Fruit fly (Drosophila melanogaster) whole organism, wandering third instar larva: ENCODE data around the gene Nepl3.

ENCODE experiments used
- Abd-B ChIP-seq: fragments of >200 bp; optimal IDR thresholded peaks from 2 replicates; lab custom pipeline; 2017; ENCODE audit warnings: missing biosample characterization, missing genetic modification characterization
- CG32264 ChIP-seq: fragments of 200-800 bp; sonication (Bioruptor generic); optimal IDR thresholded peaks from 2 replicates; lab custom pipeline; 2016; ENCODE audit warnings: missing biosample characterization, missing genetic modification characterization
- CrebA ChIP-seq: fragments of 200-800 bp; sonication (Bioruptor generic); optimal IDR thresholded peaks from 2 replicates; lab custom pipeline; 2016; ENCODE audit warnings: missing biosample characterization, mild to moderate bottlenecking, missing genetic modification characterization, borderline replicate concordance
- Dfd ChIP-seq: fragments of >200 bp; optimal IDR thresholded peaks from 2 replicates; lab custom pipeline; 2017; ENCODE audit warnings: missing biosample characterization, missing genetic modification characterization
- GATAd ChIP-seq: sonication (Bioruptor generic); optimal IDR thresholded peaks from 2 replicates; lab custom pipeline; 2016; ENCODE audit warnings: missing biosample characterization, missing genetic modification characterization
- HLH106 ChIP-seq: fragments of 200-800 bp; optimal IDR thresholded peaks from 3 replicates; lab custom pipeline; 2019; ENCODE audit warnings: missing biosample characterization, mild to moderate bottlenecking, missing genetic modification characterization, moderate library complexity
- Hr78 ChIP-seq: fragments of >200 bp; optimal IDR thresholded peaks from 2 replicates; lab custom pipeline; 2017; ENCODE audit warnings: missing biosample characterization, missing genetic modification characterization
- Hr83 ChIP-seq: fragments of 200-300 bp; sonication (Bioruptor generic); optimal IDR thresholded peaks from 2 replicates; lab custom pipeline; 2016; ENCODE audit warnings: missing biosample characterization, mild to moderate bottlenecking, missing genetic modification characterization, moderate library complexity; ENCODE audit not compliant: poor library complexity, severe bottlenecking
- Mio ChIP-seq: sonication (Bioruptor generic); optimal IDR thresholded peaks from 2 replicates; lab custom pipeline; 2016; ENCODE audit warnings: missing biosample characterization, missing genetic modification characterization
- Myc ChIP-seq: fragments of >200 bp; optimal IDR thresholded peaks from 2 replicates; lab custom pipeline; 2017
- N ChIP-seq: fragments of >200 bp; optimal IDR thresholded peaks from 2 replicates; lab custom pipeline; 2018; ENCODE audit warnings: missing biosample characterization, missing external identifiers, missing genetic modification characterization
- OdsH ChIP-seq: fragments of 200-800 bp; sonication (Bioruptor generic); optimal IDR thresholded peaks from 2 replicates; lab custom pipeline; 2016; ENCODE audit warnings: missing biosample characterization, mild to moderate bottlenecking, missing genetic modification characterization
- Rel ChIP-seq, 2 experiments: fragments of 200-800 bp; sonication (Bioruptor generic) in 1 of 2; optimal IDR thresholded peaks; 2 replicates in 1 of 2; 3 replicates in 1 of 2; lab custom pipeline; 2016 to 2019; ENCODE audit warnings: mild to moderate bottlenecking in 2 of 2, missing biosample characterization in 2 of 2, missing genetic modification characterization in 2 of 2, moderate library complexity in 1 of 2
- Vsx2 ChIP-seq: fragments of 200-300, 225-300 bp; sonication (Bioruptor generic); optimal IDR thresholded peaks from 2 replicates; lab custom pipeline; 2018; ENCODE audit warnings: missing biosample characterization, missing genetic modification characterization; ENCODE audit not compliant: partially characterized antibody
- br ChIP-seq: fragments of 200-800 bp; sonication (Bioruptor generic); optimal IDR thresholded peaks from 2 replicates; lab custom pipeline; 2016; ENCODE audit warnings: missing biosample characterization, missing genetic modification characterization
- brk ChIP-seq: fragments of 200-800 bp; sonication (Bioruptor generic); optimal IDR thresholded peaks from 2 replicates; lab custom pipeline; 2016; ENCODE audit warnings: missing biosample characterization, mild to moderate bottlenecking, missing genetic modification characterization
- dl ChIP-seq, 2 experiments: fragments of 175-275, 200-275 bp in 1 of 2; fragments of 200-275 bp in 1 of 2; sonication (Bioruptor generic); optimal IDR thresholded peaks; lab custom pipeline; 2018; ENCODE audit warnings: mild to moderate bottlenecking in 2 of 2, missing biosample characterization in 2 of 2, missing genetic modification characterization in 2 of 2, moderate library complexity in 2 of 2; ENCODE audit not compliant: partially characterized antibody in 2 of 2, insufficient read depth in 1 of 2
- dmrt93B ChIP-seq: fragments of 200-800 bp; sonication (Bioruptor generic); optimal IDR thresholded peaks from 2 replicates; lab custom pipeline; 2018; ENCODE audit warnings: missing biosample characterization, mild to moderate bottlenecking, missing genetic modification characterization
- dsf ChIP-seq: sonication (Bioruptor generic); optimal IDR thresholded peaks from 2 replicates; lab custom pipeline; 2016; ENCODE audit warnings: missing biosample characterization, missing genetic modification characterization, borderline replicate concordance
- ey ChIP-seq: fragments of 200-800 bp; sonication (Bioruptor generic); optimal IDR thresholded peaks from 2 replicates; lab custom pipeline; 2016; ENCODE audit warnings: missing biosample characterization, missing genetic modification characterization
- fru ChIP-seq: fragments of 200-800 bp; sonication (Bioruptor generic); optimal IDR thresholded peaks from 3 replicates; lab custom pipeline; 2016; ENCODE audit warnings: missing biosample characterization, mild to moderate bottlenecking, missing genetic modification characterization
- h ChIP-seq: fragments of 200-800 bp; sonication (Bioruptor generic); optimal IDR thresholded peaks from 3 replicates; lab custom pipeline; 2016; ENCODE audit warnings: missing biosample characterization, mild to moderate bottlenecking, missing genetic modification characterization
- jim ChIP-seq: fragments of 175-275, 200-325 bp; sonication (Bioruptor generic); optimal IDR thresholded peaks from 2 replicates; lab custom pipeline; 2016; ENCODE audit warnings: missing biosample characterization, mild to moderate bottlenecking, missing genetic modification characterization
- pan ChIP-seq: fragments of >200 bp; optimal IDR thresholded peaks from 2 replicates; lab custom pipeline; 2017
- psq ChIP-seq: fragments of 200-800 bp; sonication (Bioruptor generic); optimal IDR thresholded peaks from 3 replicates; lab custom pipeline; 2017; ENCODE audit warnings: missing biosample characterization, mild to moderate bottlenecking, missing genetic modification characterization, moderate library complexity
- rgr ChIP-seq: fragments of 200-800 bp; sonication (Bioruptor generic); optimal IDR thresholded peaks from 3 replicates; lab custom pipeline; 2016; ENCODE audit warnings: missing biosample characterization, mild to moderate bottlenecking, missing genetic modification characterization
- sage ChIP-seq: fragments of 200-800 bp; sonication (Bioruptor generic); optimal IDR thresholded peaks from 2 replicates; lab custom pipeline; 2016; ENCODE audit warnings: missing biosample characterization, mild to moderate bottlenecking, missing genetic modification characterization
- sv ChIP-seq: fragments of 200-800 bp; sonication (Bioruptor generic); optimal IDR thresholded peaks from 3 replicates; lab custom pipeline; 2016; ENCODE audit warnings: missing biosample characterization, missing genetic modification characterization
- tai ChIP-seq: sonication (Bioruptor generic); optimal IDR thresholded peaks from 2 replicates; lab custom pipeline; 2016; ENCODE audit warnings: missing biosample characterization, missing genetic modification characterization
- usp ChIP-seq: fragments of >200 bp; optimal IDR thresholded peaks from 2 replicates; lab custom pipeline; 2017; ENCODE audit warnings: missing biosample characterization, missing genetic modification characterization

Nepl3 gene

DNA sequence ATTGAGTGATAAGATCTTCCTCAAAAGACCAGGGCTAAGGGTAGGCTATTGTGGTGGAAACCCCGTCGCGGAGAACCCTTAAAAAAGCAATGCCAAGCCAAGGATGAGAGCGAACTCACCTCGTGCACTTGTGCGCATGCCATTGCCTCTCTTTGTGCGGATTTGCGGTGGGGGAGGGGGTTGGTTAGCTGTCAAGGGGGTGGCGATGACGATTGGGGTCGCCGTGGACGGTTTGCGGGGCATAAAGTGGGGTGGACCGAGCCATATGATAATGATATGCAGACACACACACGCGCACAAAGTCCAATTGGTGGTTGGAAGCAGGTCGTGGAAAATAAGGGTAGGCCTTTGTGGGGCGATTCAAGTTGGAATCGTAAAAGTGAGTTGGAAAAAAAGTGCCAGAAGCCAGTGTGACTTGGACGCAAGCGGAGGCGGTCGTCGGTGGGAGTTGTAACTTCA is 20.6 kb downstream of the Nepl3 start, which contains the start of the genes CG14042 and SP555:
Gene CG14042, plus strand, starts transcription at position 308 of the 459 bp plus-strand sequence.
Gene SP555, plus strand, starts transcription at position 308 of the 459 bp plus-strand sequence.
- TF ChIP-seq rgr (GFP tag; lab: Kevin White, UChicago), result no peak
- TF ChIP-seq HLH106 (tag; lab: Kevin White, UChicago), result no peak
- no peak for TF ChIP-seq N (GFP tag; lab: Kevin White, UChicago)
- no peak for TF ChIP-seq GATAd (GFP tag; lab: Kevin White, UChicago)
- no peak for TF ChIP-seq OdsH (GFP tag; lab: Kevin White, UChicago)

DNA sequence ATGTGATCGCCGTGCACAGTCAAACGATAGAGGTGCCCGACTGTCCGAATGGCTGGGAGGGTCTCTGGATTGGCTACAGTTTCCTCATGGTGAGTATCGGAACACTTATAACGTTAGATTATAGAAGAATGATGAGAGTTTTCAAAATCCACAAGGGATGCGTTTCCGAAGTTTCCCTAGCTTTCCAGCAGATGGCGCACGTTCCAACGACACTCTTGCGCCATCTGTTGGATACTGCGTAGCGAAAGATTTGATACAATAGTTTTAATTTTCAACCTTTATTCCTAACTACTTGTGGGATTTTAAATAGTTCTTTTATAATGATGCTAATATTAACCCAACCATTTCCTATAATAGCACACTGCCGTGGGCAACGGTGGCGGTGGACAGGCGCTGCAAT is 21.9 kb downstream of the Nepl3 start:
- TF ChIP-seq fru (GFP tag; lab: Kevin White, UChicago) (no peak), sage (GFP tag; lab: Kevin White, UChicago) (no peak), jim (GFP tag; lab: Kevin White, UChicago) (no peak), br (GFP tag; lab: Kevin White, UChicago) (no peak), dsf (GFP tag; lab: Kevin White, UChicago) (no peak), ey (GFP tag; lab: Kevin White, UChicago) (no peak), GATAd (GFP tag; lab: Kevin White, UChicago) (no peak), CrebA (GFP tag; lab: Kevin White, UChicago) (no peak), dl (GFP tag; optimal IDR thresholded peaks at IDR 0.05; lab: Kevin White, UChicago; ENCODE audit: insufficient read depth in 1 of 2, partially characterized antibody in 2 of 2) (no peak), h (GFP tag; lab: Kevin White, UChicago) (no peak), Hr78 (GFP tag; lab: Kevin White, UChicago) (no peak), brk (GFP tag; lab: Kevin White, UChicago) (no peak), Vsx2 (no peak), Hr83 (GFP tag; lab: Kevin White, UChicago) (no peak)

- TF ChIP-seq usp (GFP tag; lab: Kevin White, UChicago) (no peak), Dfd (GFP tag; lab: Kevin White, UChicago) (peak; percentile 96), Mio (GFP tag; lab: Kevin White, UChicago) (no peak), Abd-B (no peak)
- TF ChIP-seq, all 38 proteins: peak for 1
These were observed 26.2 kb downstream of the Nepl3 start for dm6 chr2L:5031886-5032285.

DNA sequence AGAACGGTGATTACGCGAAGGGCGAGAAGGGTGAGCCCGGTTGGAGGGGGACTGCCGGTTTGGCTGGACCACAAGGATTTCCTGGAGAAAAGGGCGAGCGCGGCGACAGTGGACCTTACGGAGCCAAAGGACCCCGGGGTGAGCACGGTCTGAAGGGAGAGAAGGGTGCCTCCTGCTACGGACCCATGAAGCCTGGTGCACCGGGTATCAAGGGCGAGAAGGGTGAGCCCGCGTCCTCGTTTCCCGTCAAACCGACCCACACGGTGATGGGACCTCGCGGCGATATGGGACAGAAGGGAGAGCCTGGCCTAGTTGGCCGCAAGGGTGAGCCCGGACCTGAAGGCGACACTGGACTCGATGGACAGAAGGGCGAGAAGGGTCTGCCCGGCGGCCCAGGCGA is 26.6 kb downstream of the Nepl3 start:
- TF ChIP-seq CG32264 (GFP tag; lab: Kevin White, UChicago), result no peak
- TF ChIP-seq dl (GFP tag; optimal IDR thresholded peaks at IDR 0.05; lab: Kevin White, UChicago; ENCODE audit: insufficient read depth in 1 of 2, partially characterized antibody in 2 of 2), result no peak
- TF ChIP-seq fru (GFP tag; lab: Kevin White, UChicago), result no peak
- TF ChIP-seq psq (GFP tag; lab: Kevin White, UChicago), result no peak
- no peak for TF ChIP-seq Rel (GFP tag; optimal IDR thresholded peaks at IDR 0.05; lab: Kevin White, UChicago)
- TF ChIP-seq Rel (tag; optimal IDR thresholded peaks at IDR 0.05; lab: Kevin White, UChicago), result no peak
- TF ChIP-seq OdsH (GFP tag; lab: Kevin White, UChicago), result no peak
- TF ChIP-seq sage (GFP tag; lab: Kevin White, UChicago), result no peak
- no peak for TF ChIP-seq sv (GFP tag; lab: Kevin White, UChicago)
- no peak for TF ChIP-seq pan (lab: Kevin White, UChicago)
- no peak for TF ChIP-seq usp (GFP tag; lab: Kevin White, UChicago)
- TF ChIP-seq rgr (GFP tag; lab: Kevin White, UChicago), result no peak
- no peak for TF ChIP-seq Myc (lab: Kevin White, UChicago)
- TF ChIP-seq Mio (GFP tag; lab: Kevin White, UChicago), result no peak
- TF ChIP-seq dmrt93B, result no peak

dm6 chr2L:5030535-5030934 is 27.5 kb downstream of the Nepl3 start:
- TF ChIP-seq Myc (lab: Kevin White, UChicago), result no peak
- TF ChIP-seq ey (GFP tag; lab: Kevin White, UChicago), result no peak
- TF ChIP-seq sage (GFP tag; lab: Kevin White, UChicago), result no peak
- TF ChIP-seq dsf (GFP tag; lab: Kevin White, UChicago), result no peak
- no peak for TF ChIP-seq tai (GFP tag; lab: Kevin White, UChicago)
- TF ChIP-seq GATAd (GFP tag; lab: Kevin White, UChicago), result no peak
- TF ChIP-seq h (GFP tag; lab: Kevin White, UChicago), result no peak
